Fruit fly (Drosophila melanogaster): ENCODE results near the gene tara.

The tara gene

dm6 chr3R:16211883-16212540 is 13.4 kb upstream of the tara start (continued):
- no peak for TF ChIP-seq CG7372 (GFP tag; IDR thresholded peaks at IDR 0.05)
- no peak for TF ChIP-seq CG14441 (GFP tag; IDR thresholded peaks at IDR 0.05)
- no peak for TF ChIP-seq nmo (GFP tag; optimal IDR thresholded peaks at IDR 0.05)
- TF ChIP-seq CG6654 (GFP tag; optimal IDR thresholded peaks at IDR 0.05), result no peak
- no peak for TF ChIP-seq phol (tag; optimal IDR thresholded peaks at IDR 0.05)
- TF ChIP-seq sna (GFP tag; IDR thresholded peaks at IDR 0.05; ENCODE audit: partially characterized antibody), result peak; percentile 49; the same call in 1 of the 2 replicates
- no peak for TF ChIP-seq CG2202 (tag; optimal IDR thresholded peaks at IDR 0.05)
- TF ChIP-seq CG13624 (GFP tag; optimal IDR thresholded peaks at IDR 0.05), result peak; percentile 0
- TF ChIP-seq Hey (tag; optimal IDR thresholded peaks at IDR 0.05), result no peak
- no peak for TF ChIP-seq CG31224 (GFP tag; IDR thresholded peaks at IDR 0.05)
- TF ChIP-seq CG4404 (GFP tag; IDR thresholded peaks at IDR 0.05), result no peak
- TF ChIP-seq CG11504 (tag; optimal IDR thresholded peaks at IDR 0.05), result peak; percentile 16
- TF ChIP-seq sd (tag; optimal IDR thresholded peaks at IDR 0.05), result peak; percentile 47
- TF ChIP-seq Med (GFP tag), result peak; percentile 75
- no peak for TF ChIP-seq CG15073 (GFP tag; optimal IDR thresholded peaks at IDR 0.05)
- TF ChIP-seq sug (tag; optimal IDR thresholded peaks at IDR 0.05), result no peak
- TF ChIP-seq GATAe (GFP tag; conservative IDR thresholded peaks at IDR 0.05), result no peak
- no peak for TF ChIP-seq croc (GFP tag; conservative IDR thresholded peaks at IDR 0.05)
- peak; percentile 5 for TF ChIP-seq cg (GFP tag; optimal IDR thresholded peaks at IDR 0.05)
- TF ChIP-seq CG7556 (GFP tag; optimal IDR thresholded peaks at IDR 0.05), result no peak
- TF ChIP-seq vvl (GFP tag; IDR thresholded peaks at IDR 0.05), result 0 out of 2 replicates have a peak, but pooled peaks have one; percentile 6
- TF ChIP-seq chm (GFP tag; IDR thresholded peaks at IDR 0.05), result peak; percentile 51; the same call in 1 of the 2 replicates
- TF ChIP-seq CG7928 (GFP tag; optimal IDR thresholded peaks at IDR 0.05), result no peak
- TF ChIP-seq HLH3B (GFP tag; IDR thresholded peaks at IDR 0.05), result 0 out of 2 replicates have a peak, but pooled peaks have one; percentile 4
- TF ChIP-seq chinmo (GFP tag; IDR thresholded peaks at IDR 0.05; ENCODE audit: partially characterized antibody), result no peak
- no peak for TF ChIP-seq MTF-1 (GFP tag; optimal IDR thresholded peaks at IDR 0.05; ENCODE audit: borderline replicate concordance)
- no peak for TF ChIP-seq dpn (GFP tag; optimal IDR thresholded peaks at IDR 0.05)
- TF ChIP-seq CG32772 (GFP tag; IDR thresholded peaks at IDR 0.05), result 0 out of 2 replicates have a peak, but pooled peaks have one; percentile 9
- no peak for TF ChIP-seq CG8290 (GFP tag; optimal IDR thresholded peaks at IDR 0.05)
- TF ChIP-seq CG8290 (tag; optimal IDR thresholded peaks at IDR 0.05), result peak in 1 of 2 experiments; percentile 65
- no peak for TF ChIP-seq Camta (GFP tag; optimal IDR thresholded peaks at IDR 0.05)
- TF ChIP-seq lov (optimal IDR thresholded peaks at IDR 0.05), result no peak
- 0 out of 3 replicates have a peak, but pooled peaks have one; percentile 55 for TF ChIP-seq lov (GFP tag; IDR thresholded peaks at IDR 0.05)
- TF ChIP-seq ara (GFP tag; IDR thresholded peaks at IDR 0.05), result no peak
- TF ChIP-seq CG30020 (tag; optimal IDR thresholded peaks at IDR 0.05), result no peak
- no peak for TF ChIP-seq Fer3 (tag; optimal IDR thresholded peaks at IDR 0.05)
- peak; percentile 2 for TF ChIP-seq CG2678 (tag; optimal IDR thresholded peaks at IDR 0.05)
- peak; percentile 81 for TF ChIP-seq CG12769 (tag; optimal IDR thresholded peaks at IDR 0.05)
- no peak for TF ChIP-seq tna (GFP tag; IDR thresholded peaks at IDR 0.05; ENCODE audit: partially characterized antibody)
- no peak for TF ChIP-seq inv (GFP tag; IDR thresholded peaks at IDR 0.05; ENCODE audit: partially characterized antibody)
- TF ChIP-seq CG7987 (GFP tag; optimal IDR thresholded peaks at IDR 0.05), result peak; percentile 1
- TF ChIP-seq CG13775 (GFP tag; optimal IDR thresholded peaks at IDR 0.05), result no peak
- TF ChIP-seq CG1602 (GFP tag; optimal IDR thresholded peaks at IDR 0.05), result no peak
- TF ChIP-seq CG15269 (tag; optimal IDR thresholded peaks at IDR 0.05), result peak; percentile 16
- TF ChIP-seq Meics (GFP tag; optimal IDR thresholded peaks at IDR 0.05), result peak; percentile 31
- TF ChIP-seq CG10321 (GFP tag; IDR thresholded peaks at IDR 0.05), result no peak
- no peak for TF ChIP-seq CG9215 (GFP tag; IDR thresholded peaks at IDR 0.05)
- TF ChIP-seq Hsf (GFP tag; optimal IDR thresholded peaks at IDR 0.05), result no peak
